Worm (Caenorhabditis elegans) whole organism, young adult: ENCODE results near the gene cyp-37B1.

Source experiments
- F23B12.7 ChIP-seq: sonication (generic microtip); optimal IDR thresholded peaks from 2 replicates; lab custom pipeline; 2017; ENCODE audit warnings: missing genetic modification characterization, mild to moderate bottlenecking, missing compliant biosample characterization, antibody characterized with exemption, moderate library complexity; ENCODE audit not compliant: insufficient read depth
- F55B11.4 ChIP-seq: sonication (generic microtip); optimal IDR thresholded peaks from 2 replicates; lab custom pipeline; 2016; ENCODE audit warnings: missing compliant biosample characterization, missing genetic modification characterization, borderline replicate concordance; ENCODE audit not compliant: insufficient read depth
- F57A8.1 ChIP-seq: fragments of 200-800 bp; sonication (Bioruptor generic); optimal IDR thresholded peaks from 2 replicates; lab custom pipeline; 2018; ENCODE audit warnings: mild to moderate bottlenecking, missing genetic modification characterization, moderate library complexity, missing compliant biosample characterization
- T07F8.4 ChIP-seq: sonication (generic microtip); optimal IDR thresholded peaks from 2 replicates; lab custom pipeline; 2016; ENCODE audit warnings: mild to moderate bottlenecking, missing genetic modification characterization, moderate library complexity, missing compliant biosample characterization
- Y53G8AR.9 ChIP-seq: fragments of 200-800 bp; sonication (Bioruptor generic); conservative IDR thresholded peaks from 2 replicates; pipeline ENCODE4 v1.3.6; 2022; ENCODE audit warnings: missing genetic modification reagents, missing genetic modification characterization, missing compliant biosample characterization
- Y67H2A.10 ChIP-seq: fragments of 200-800 bp; sonication (Bioruptor generic); conservative IDR thresholded peaks from 2 replicates; pipeline ENCODE4 v1.3.6; 2022; ENCODE audit warnings: missing genetic modification reagents, missing genetic modification characterization, missing compliant biosample characterization
- aptf-3 ChIP-seq: fragments of 200-800 bp; sonication (Bioruptor generic); IDR thresholded peaks from 2 replicates; pipeline ENCODE4 v1.3.6; 2022; ENCODE audit warnings: missing genetic modification characterization, missing compliant biosample characterization
- athp-1 ChIP-seq: sonication (generic microtip); optimal IDR thresholded peaks from 2 replicates; lab custom pipeline; 2017; ENCODE audit warnings: mild to moderate bottlenecking, missing genetic modification characterization, missing compliant biosample characterization
- attf-3 ChIP-seq: fragments of 200-800 bp; sonication (Bioruptor generic); conservative IDR thresholded peaks from 2 replicates; pipeline ENCODE4 v1.3.6; 2022; ENCODE audit warnings: missing genetic modification reagents, missing genetic modification characterization, missing compliant biosample characterization
- attf-6 ChIP-seq: fragments of 200-800 bp; sonication (Bioruptor generic); IDR thresholded peaks from 2 replicates; pipeline ENCODE4 v1.3.6; 2022; ENCODE audit warnings: missing genetic modification reagents, missing genetic modification characterization, missing compliant biosample characterization
- ceh-40 ChIP-seq: fragments of 200-800 bp; sonication (Bioruptor generic); IDR thresholded peaks from 2 replicates; pipeline ENCODE4 v1.3.6; 2022; ENCODE audit warnings: missing genetic modification characterization, missing compliant biosample characterization
- ceh-79 ChIP-seq: sonication (generic microtip); optimal IDR thresholded peaks from 2 replicates; lab custom pipeline; 2017; ENCODE audit warnings: mild to moderate bottlenecking, missing genetic modification characterization, missing compliant biosample characterization
- ceh-91 ChIP-seq: fragments of 200-800 bp; sonication (Bioruptor generic); IDR thresholded peaks from 2 replicates; pipeline ENCODE4 v1.3.6; 2022; ENCODE audit warnings: missing genetic modification reagents, missing genetic modification characterization, missing compliant biosample characterization
- die-1 ChIP-seq: sonication (generic microtip); optimal IDR thresholded peaks from 2 replicates; lab custom pipeline; 2016; ENCODE audit warnings: missing genotype, mild to moderate bottlenecking, missing genetic modification characterization, missing compliant biosample characterization
- ekl-4 ChIP-seq: fragments of 200-800 bp; sonication (Bioruptor generic); IDR thresholded peaks from 2 replicates; pipeline ENCODE4 v1.3.6; 2022; ENCODE audit warnings: missing genetic modification reagents, missing genetic modification characterization, missing compliant biosample characterization
- him-1 ChIP-seq: sonication (generic microtip); optimal IDR thresholded peaks from 2 replicates; lab custom pipeline; 2016; ENCODE audit warnings: missing genotype, missing genetic modification reagents, missing genetic modification characterization, missing compliant biosample characterization
- hrde-1 ChIP-seq: sonication (generic microtip); optimal IDR thresholded peaks from 2 replicates; lab custom pipeline; 2016; ENCODE audit warnings: missing genetic modification characterization, mild to moderate bottlenecking, missing compliant biosample characterization, moderate library complexity, missing genotype, missing genetic modification reagents, borderline replicate concordance
- hsf-1 ChIP-seq: fragments of 200-800 bp; sonication (Bioruptor generic); IDR thresholded peaks from 2 replicates; pipeline ENCODE4 v1.3.6; 2022; ENCODE audit warnings: missing genetic modification reagents, missing genetic modification characterization, missing compliant biosample characterization
- let-526 ChIP-seq: fragments of 200-800 bp; sonication (Bioruptor generic); IDR thresholded peaks from 2 replicates; pipeline ENCODE4 v1.3.6; 2022; ENCODE audit warnings: missing genetic modification reagents, missing genetic modification characterization, missing compliant biosample characterization
- lin-26 ChIP-seq: fragments of 200-800 bp; sonication (Bioruptor generic); IDR thresholded peaks from 2 replicates; pipeline ENCODE4 v1.3.6; 2022; ENCODE audit warnings: missing genetic modification reagents, missing genetic modification characterization, missing compliant biosample characterization
- madf-6 ChIP-seq: fragments of 200-800 bp; sonication (Bioruptor generic); IDR thresholded peaks from 2 replicates; pipeline ENCODE4 v1.3.6; 2022; ENCODE audit warnings: missing genetic modification reagents, missing genetic modification characterization, missing compliant biosample characterization
- mes-4 ChIP-seq: sonication (generic microtip); optimal IDR thresholded peaks from 2 replicates; lab custom pipeline; 2016; ENCODE audit warnings: missing genotype, missing genetic modification characterization, missing compliant biosample characterization
- nhr-120 ChIP-seq: fragments of 200-800 bp; sonication (Bioruptor generic); IDR thresholded peaks from 2 replicates; pipeline ENCODE4 v1.3.6; 2022; ENCODE audit warnings: missing genetic modification characterization, missing compliant biosample characterization
- nhr-27 ChIP-seq: fragments of 200-800 bp; sonication (Bioruptor generic); optimal IDR thresholded peaks from 2 replicates; lab custom pipeline; 2018; ENCODE audit warnings: mild to moderate bottlenecking, missing genetic modification characterization, moderate library complexity, missing compliant biosample characterization
- nhr-90 ChIP-seq: sonication (generic microtip); optimal IDR thresholded peaks from 2 replicates; lab custom pipeline; 2016; ENCODE audit warnings: missing genotype, mild to moderate bottlenecking, missing genetic modification characterization, missing compliant biosample characterization
- pha-4 ChIP-seq: fragments of 150-350 bp; sonication (generic microtip); optimal IDR thresholded peaks from 2 replicates; lab custom pipeline; 2014; ENCODE audit warnings: missing biosample characterization, missing genetic modification reagents, missing genetic modification characterization
- rec-8 ChIP-seq, 2 experiments: sonication (generic microtip); optimal IDR thresholded peaks; 2 replicates each; lab custom pipeline; 2016; ENCODE audit warnings: mild to moderate bottlenecking in 2 of 2, missing genetic modification characterization in 2 of 2, missing genetic modification reagents in 2 of 2, missing genotype in 2 of 2, missing biosample characterization in 1 of 2, missing compliant biosample characterization in 1 of 2, moderate library complexity in 1 of 2
- rpc-1 ChIP-seq, 2 experiments: fragments of 150-350 bp in 1 of 2; sonication (generic microtip) in 1 of 2; optimal IDR thresholded peaks; 2 replicates each; lab custom pipeline; 2014 to 2018; ENCODE audit warnings: missing biosample characterization in 1 of 2, missing genetic modification characterization in 1 of 2, missing genetic modification reagents in 1 of 2, missing genotype in 1 of 2
- snpc-1.1 ChIP-seq: sonication (generic microtip); optimal IDR thresholded peaks from 2 replicates; lab custom pipeline; 2017; ENCODE audit warnings: missing genetic modification characterization, mild to moderate bottlenecking, missing compliant biosample characterization, antibody characterized with exemption, moderate library complexity, missing genotype, missing genetic modification reagents; ENCODE audit not compliant: insufficient read depth
- snpc-4 ChIP-seq, 5 experiments: fragments of 150-350 bp in 1 of 5; sonication (generic microtip) in 4 of 5; optimal IDR thresholded peaks; 2 replicates each; lab custom pipeline; 2014 to 2018; ENCODE audit warnings: missing genetic modification characterization in 5 of 5, missing biosample characterization in 3 of 5, antibody characterized with exemption in 2 of 5, mild to moderate bottlenecking in 2 of 5, missing compliant biosample characterization in 2 of 5, missing genotype in 2 of 5, moderate library complexity in 2 of 5, missing genetic modification reagents in 1 of 5
- somi-1 ChIP-seq: fragments of 200-800 bp; sonication (Bioruptor generic); optimal IDR thresholded peaks from 2 replicates; lab custom pipeline; 2018; ENCODE audit warnings: mild to moderate bottlenecking, missing genetic modification characterization, missing compliant biosample characterization
- sptf-2 ChIP-seq: fragments of 200-800 bp; sonication (Bioruptor generic); optimal IDR thresholded peaks from 2 replicates; lab custom pipeline; 2018; ENCODE audit warnings: mild to moderate bottlenecking, missing genetic modification characterization, missing compliant biosample characterization
- tbx-9 ChIP-seq: sonication (generic microtip); optimal IDR thresholded peaks from 2 replicates; lab custom pipeline; 2016; ENCODE audit warnings: borderline replicate concordance, missing genetic modification characterization, inconsistent platforms, missing compliant biosample characterization
- tlf-1 ChIP-seq: fragments of 200-800 bp; sonication (Bioruptor generic); optimal IDR thresholded peaks from 2 replicates; lab custom pipeline; 2018; ENCODE audit warnings: mild to moderate bottlenecking, missing genetic modification characterization, missing compliant biosample characterization
- unc-130 ChIP-seq: sonication (generic microtip); optimal IDR thresholded peaks from 2 replicates; lab custom pipeline; 2016; ENCODE audit warnings: missing genetic modification reagents, missing genetic modification characterization, missing compliant biosample characterization
- ztf-3 ChIP-seq: fragments of 200-800 bp; sonication (Bioruptor generic); optimal IDR thresholded peaks from 2 replicates; lab custom pipeline; 2018; ENCODE audit warnings: mild to moderate bottlenecking, missing genetic modification characterization, missing compliant biosample characterization

cyp-37B1 gene

DNA sequence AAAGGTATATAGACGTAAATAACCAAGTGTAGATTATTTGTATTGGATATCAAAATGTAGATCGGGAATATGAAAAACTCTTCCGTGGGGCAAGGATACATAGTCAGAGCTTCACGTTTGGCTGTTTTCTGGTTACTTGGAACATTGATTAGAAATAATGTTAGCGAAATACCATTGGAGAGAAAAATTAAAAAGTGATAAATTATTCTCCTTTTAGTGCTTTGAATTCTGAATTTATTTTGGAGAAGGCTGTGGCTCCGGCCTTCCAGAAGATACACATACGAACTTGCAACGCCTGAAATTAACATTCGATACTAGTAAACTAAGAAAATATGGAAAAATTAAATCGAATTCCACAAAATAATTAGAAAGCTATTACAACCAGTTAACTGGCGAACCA, 42.3 kb upstream of the cyp-37B1 start, which contains the start of gene srh-98:
srh-98 (minus strand) TSS at position 101 of the 400 bp plus-strand sequence.
- no peak for TF ChIP-seq him-1 (tag; lab: Kevin White, UChicago)
- no peak for TF ChIP-seq snpc-1.1
- no peak for TF ChIP-seq rec-8 (tag; optimal IDR thresholded peaks at IDR 0.05; lab: Kevin White, UChicago)
- no peak for TF ChIP-seq ceh-79 (tag; lab: Kevin White, UChicago)
- no peak for TF ChIP-seq F23B12.7 (tag; lab: Kevin White, UChicago)
- no peak for TF ChIP-seq unc-130 (GFP tag; lab: Kevin White, UChicago)
- no peak for TF ChIP-seq Y53G8AR.9 (GFP tag; lab: Robert Waterston, UW)
- no peak for TF ChIP-seq mes-4 (tag; lab: Kevin White, UChicago)
- TF ChIP-seq sptf-2 (GFP tag; lab: Kevin White, UChicago): no peak
- TF ChIP-seq ztf-3 (GFP tag; lab: Kevin White, UChicago): no peak

DNA sequence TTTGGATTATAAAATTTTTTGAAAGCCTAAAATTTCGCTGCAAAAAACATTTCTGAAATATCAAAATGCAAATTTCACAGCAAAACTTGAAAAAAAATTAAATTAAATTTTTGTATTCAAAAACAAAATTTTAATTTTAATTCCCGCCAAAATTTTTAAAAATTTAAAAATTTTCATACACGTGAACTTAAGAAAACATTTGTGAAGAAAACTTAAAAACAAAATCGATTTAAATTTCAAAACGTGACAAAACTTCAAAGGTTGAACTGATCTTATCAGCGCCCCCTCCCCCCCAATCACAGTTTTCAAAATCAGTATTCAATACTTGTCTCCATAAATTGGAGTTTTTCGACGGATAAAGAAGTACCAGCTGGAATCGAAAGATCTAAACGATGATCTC, 40.7 kb upstream of the cyp-37B1 start, which contains the start of gene F21H7.5:
F21H7.5 (plus strand) TSS at position 301 of the 400 bp plus-strand sequence.
- no peak for TF ChIP-seq ceh-79 (tag; lab: Kevin White, UChicago)
- no peak for TF ChIP-seq F57A8.1 (GFP tag; lab: Kevin White, UChicago)
- TF ChIP-seq die-1 (tag; lab: Kevin White, UChicago): no peak
- TF ChIP-seq somi-1 (GFP tag; lab: Kevin White, UChicago): no peak
- TF ChIP-seq tlf-1 (GFP tag; lab: Kevin White, UChicago): no peak
- no peak for TF ChIP-seq ceh-91 (GFP tag; lab: Robert Waterston, UW)
- no peak for TF ChIP-seq nhr-27 (tag; lab: Kevin White, UChicago)
- no peak for TF ChIP-seq pha-4 (tag; lab: Kevin White, UChicago)
- TF ChIP-seq nhr-120: no peak
- TF ChIP-seq snpc-4 (GFP tag; optimal IDR thresholded peaks at IDR 0.05; lab: Kevin White, UChicago): no peak
- no peak for TF ChIP-seq snpc-4 (tag; optimal IDR thresholded peaks at IDR 0.05; lab: Kevin White, UChicago)
- TF ChIP-seq lin-26: no peak
- TF ChIP-seq athp-1: no peak
- no peak for TF ChIP-seq hrde-1 (tag; lab: Kevin White, UChicago)
- no peak for TF ChIP-seq nhr-90 (tag; lab: Kevin White, UChicago)
- TF ChIP-seq mes-4 (tag; lab: Kevin White, UChicago): no peak
- TF ChIP-seq ceh-40 (GFP tag; lab: Robert Waterston, UW): no peak
- no peak for TF ChIP-seq sptf-2 (GFP tag; lab: Kevin White, UChicago)
- TF ChIP-seq attf-3: no peak
- TF ChIP-seq F55B11.4 (tag; lab: Kevin White, UChicago): no peak

DNA sequence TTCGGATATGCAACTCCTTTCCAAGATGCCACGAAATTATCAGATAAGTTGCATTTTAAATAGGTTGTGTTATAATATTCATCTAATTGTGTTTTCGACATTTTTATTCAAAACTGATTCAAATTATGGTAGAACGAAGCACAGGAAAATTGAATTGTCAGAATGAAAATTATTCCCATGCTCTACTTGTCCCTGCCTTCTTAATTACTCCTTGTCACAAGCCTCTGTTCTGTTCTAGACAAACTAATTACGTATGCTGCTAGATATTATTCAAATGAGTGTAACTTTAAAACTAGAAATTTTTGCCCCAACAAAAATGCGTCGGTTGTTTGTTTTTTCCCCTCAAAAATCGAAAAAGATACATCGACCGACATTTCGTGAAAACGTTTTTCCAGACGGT, 33.8 kb upstream of the cyp-37B1 start, which contains the start of gene srh-104:
srh-104 (minus strand) TSS at position 101 of the 400 bp plus-strand sequence.
- no peak for TF ChIP-seq tlf-1 (GFP tag; lab: Kevin White, UChicago)
- TF ChIP-seq Y67H2A.10: no peak
- no peak for TF ChIP-seq hsf-1 (GFP tag; lab: Robert Waterston, UW)
- no peak for TF ChIP-seq T07F8.4 (tag; lab: Kevin White, UChicago)
- TF ChIP-seq aptf-3 (GFP tag; lab: Robert Waterston, UW): no peak
- no peak for TF ChIP-seq let-526 (GFP tag; lab: Robert Waterston, UW)
- TF ChIP-seq somi-1 (GFP tag; lab: Kevin White, UChicago): no peak
- TF ChIP-seq attf-6: no peak

DNA sequence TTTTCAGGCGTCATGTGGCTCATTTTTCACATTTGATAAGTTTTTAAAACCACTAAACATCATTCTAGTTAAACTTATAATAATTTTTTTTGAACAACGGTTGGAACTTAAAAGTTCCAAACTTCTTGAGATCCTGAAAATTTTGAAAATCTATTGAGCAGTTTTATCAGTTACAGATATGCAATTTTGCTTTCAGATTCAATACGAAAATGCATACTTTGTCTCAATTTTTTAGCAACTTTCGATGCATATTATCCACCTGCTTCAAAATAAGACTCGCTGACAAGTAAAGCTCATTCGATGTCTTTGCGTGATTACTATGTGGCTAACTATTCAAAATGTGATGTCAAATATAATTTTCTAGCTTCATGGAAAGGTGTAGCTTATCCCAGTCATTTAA, 31.3 kb upstream of the cyp-37B1 start, which contains the start of gene srh-95:
srh-95 (plus strand) TSS at position 301 of the 400 bp plus-strand sequence.
- TF ChIP-seq tbx-9 (no peak), rpc-1 (optimal IDR thresholded peaks at IDR 0.05; lab: Kevin White, UChicago) (no peak), rpc-1 (tag; optimal IDR thresholded peaks at IDR 0.05; lab: Kevin White, UChicago) (no peak), F57A8.1 (GFP tag; lab: Kevin White, UChicago) (no peak), madf-6 (GFP tag; lab: Robert Waterston, UW) (no peak), ekl-4 (no peak), ztf-3 (GFP tag; lab: Kevin White, UChicago) (no peak)
